Fruit fly (Drosophila melanogaster) whole organism, embryonic: Measurements from ENCODE around the gene HHEX.

Experiments
- Ada2b ChIP-seq: fragments of 200-800 bp; sonication (Bioruptor generic); IDR thresholded peaks from 2 replicates; pipeline ENCODE4 v1.3.6; 2022; ENCODE audit warnings: missing biosample characterization, missing genetic modification characterization
- Atf3 ChIP-seq: fragments of 200-800 bp; sonication (Bioruptor generic); optimal IDR thresholded peaks from 3 replicates; lab custom pipeline; 2016; ENCODE audit warnings: missing biosample characterization, missing genetic modification characterization
- CG10147 ChIP-seq: fragments of 200-800 bp; sonication (Bioruptor generic); optimal IDR thresholded peaks from 2 replicates; lab custom pipeline; 2019; ENCODE audit warnings: missing biosample characterization, mild to moderate bottlenecking, missing genetic modification characterization, moderate library complexity
- CG10267 ChIP-seq: fragments of 200-800 bp; sonication (Bioruptor generic); optimal IDR thresholded peaks from 2 replicates; lab custom pipeline; 2018; ENCODE audit warnings: missing biosample characterization, mild to moderate bottlenecking, missing genetic modification characterization, moderate library complexity
- CG10979 ChIP-seq: fragments of 200-800 bp; sonication (Bioruptor generic); optimal IDR thresholded peaks from 2 replicates; lab custom pipeline; 2018; ENCODE audit warnings: missing biosample characterization, mild to moderate bottlenecking, missing genetic modification characterization, moderate library complexity
- CG11093 ChIP-seq: fragments of 200-800 bp; sonication (Bioruptor generic); IDR thresholded peaks from 3 replicates; pipeline ENCODE4 v1.3.6; 2022; ENCODE audit warnings: missing biosample characterization, missing genetic modification characterization
- CG13424 ChIP-seq: fragments of 200-800 bp; sonication (Bioruptor generic); optimal IDR thresholded peaks from 2 replicates; lab custom pipeline; 2019; ENCODE audit warnings: missing biosample characterization, mild to moderate bottlenecking, missing genetic modification characterization, moderate library complexity
- CG14050 ChIP-seq: fragments of 200-800 bp; sonication (Bioruptor generic); IDR thresholded peaks from 3 replicates; pipeline ENCODE4 v1.3.6; 2022; ENCODE audit warnings: missing biosample characterization, missing genetic modification characterization
- CG16779 ChIP-seq: fragments of 200-800 bp; sonication (Bioruptor generic); IDR thresholded peaks from 2 replicates; pipeline ENCODE4 v1.3.6; 2022; ENCODE audit warnings: missing biosample characterization, missing genetic modification characterization
- CG17361 ChIP-seq: fragments of 200-800 bp; sonication (Bioruptor generic); IDR thresholded peaks from 3 replicates; pipeline ENCODE4 v1.3.6; 2022; ENCODE audit warnings: missing biosample characterization, missing genetic modification characterization
- CG17612 ChIP-seq: fragments of 200-800 bp; sonication (Bioruptor generic); IDR thresholded peaks from 2 replicates; pipeline ENCODE4 v1.3.6; 2022; ENCODE audit warnings: missing biosample characterization, missing genetic modification characterization
- CG2712 ChIP-seq: fragments of 200-800 bp; optimal IDR thresholded peaks from 3 replicates; lab custom pipeline; 2019; ENCODE audit warnings: missing biosample characterization, mild to moderate bottlenecking, missing genetic modification characterization, moderate library complexity
- CG33213 ChIP-seq: fragments of 200-800 bp; sonication (Bioruptor generic); optimal IDR thresholded peaks from 3 replicates; lab custom pipeline; 2016; ENCODE audit warnings: missing biosample characterization, missing genetic modification characterization
- CG3407 ChIP-seq: fragments of 200-800 bp; sonication (Bioruptor generic); optimal IDR thresholded peaks from 2 replicates; lab custom pipeline; 2018; ENCODE audit warnings: missing biosample characterization, mild to moderate bottlenecking, missing genetic modification characterization
- CG34422 ChIP-seq: fragments of 200-800 bp; sonication (Bioruptor generic); IDR thresholded peaks from 3 replicates; pipeline ENCODE4 v1.3.6; 2022; ENCODE audit warnings: missing biosample characterization, missing genetic modification characterization
- CG4424 ChIP-seq: fragments of 200-800 bp; sonication (Bioruptor generic); optimal IDR thresholded peaks from 3 replicates; lab custom pipeline; 2016; ENCODE audit warnings: missing biosample characterization, missing genetic modification characterization
- CG9609 ChIP-seq: fragments of 200-800 bp; sonication (Bioruptor generic); optimal IDR thresholded peaks from 3 replicates; lab custom pipeline; 2016; ENCODE audit warnings: missing biosample characterization, missing genetic modification characterization
- CG9876 ChIP-seq: fragments of 200-800 bp; sonication (Bioruptor generic); optimal IDR thresholded peaks from 2 replicates; lab custom pipeline; 2016; ENCODE audit warnings: missing biosample characterization, missing genetic modification characterization
- CG9932 ChIP-seq: fragments of 200-800 bp; sonication (Bioruptor generic); IDR thresholded peaks from 2 replicates; pipeline ENCODE4 v1.3.6; 2022; ENCODE audit warnings: missing biosample characterization, missing genetic modification characterization
- Dp ChIP-seq: fragments of 200-800 bp; sonication (Bioruptor generic); optimal IDR thresholded peaks from 2 replicates; lab custom pipeline; 2018; ENCODE audit warnings: missing biosample characterization, mild to moderate bottlenecking, missing genetic modification characterization, moderate library complexity
- Drgx ChIP-seq: fragments of 200-800 bp; sonication (Bioruptor generic); IDR thresholded peaks from 2 replicates; pipeline ENCODE4 v1.3.6; 2022; ENCODE audit warnings: missing biosample characterization, missing genetic modification characterization
- Elba2 ChIP-seq: fragments of 200-800 bp; sonication (Bioruptor generic); optimal IDR thresholded peaks from 3 replicates; lab custom pipeline; 2016; ENCODE audit warnings: missing biosample characterization, missing genetic modification characterization
- GATAe ChIP-seq: fragments of 200-800 bp; sonication (Bioruptor generic); conservative IDR thresholded peaks from 2 replicates; pipeline ENCODE4 v1.3.6; 2022; ENCODE audit warnings: missing biosample characterization, missing genetic modification characterization
- Hand ChIP-seq: fragments of 200-800 bp; sonication (Bioruptor generic); optimal IDR thresholded peaks from 2 replicates; lab custom pipeline; 2017; ENCODE audit warnings: mild to moderate bottlenecking, missing biosample characterization, missing genetic modification reagents, missing genetic modification characterization
- Hsf ChIP-seq: fragments of 200-800 bp; sonication (Bioruptor generic); optimal IDR thresholded peaks from 3 replicates; lab custom pipeline; 2016; ENCODE audit warnings: missing biosample characterization, missing genetic modification characterization
- Mad ChIP-seq: fragments of 200-800 bp; sonication (Bioruptor generic); optimal IDR thresholded peaks from 2 replicates; lab custom pipeline; 2016; ENCODE audit warnings: missing biosample characterization, missing genetic modification characterization
- Mes4 ChIP-seq: fragments of 200-800 bp; sonication (Bioruptor generic); optimal IDR thresholded peaks from 2 replicates; lab custom pipeline; 2016; ENCODE audit warnings: missing biosample characterization, missing genetic modification characterization
- Oaz ChIP-seq: fragments of 200-800 bp; sonication (Bioruptor generic); IDR thresholded peaks from 2 replicates; pipeline ENCODE4 v1.3.6; 2022; ENCODE audit warnings: missing biosample characterization, missing genetic modification characterization
- Ptx1 ChIP-seq: fragments of 200-800 bp; sonication (Bioruptor generic); IDR thresholded peaks from 2 replicates; pipeline ENCODE4 v1.3.6; 2022; ENCODE audit warnings: missing biosample characterization, missing genetic modification characterization
- Ravus ChIP-seq: fragments of 200-800 bp; sonication (Bioruptor generic); IDR thresholded peaks from 2 replicates; pipeline ENCODE4 v1.3.6; 2022; ENCODE audit warnings: missing biosample characterization, missing genetic modification characterization
- Rx ChIP-seq: fragments of 200-800 bp; sonication (Bioruptor generic); IDR thresholded peaks from 2 replicates; pipeline ENCODE4 v1.3.6; 2022; ENCODE audit warnings: missing biosample characterization, missing genetic modification characterization
- Side ChIP-seq: fragments of 200-800 bp; sonication (Bioruptor generic); optimal IDR thresholded peaks from 2 replicates; lab custom pipeline; 2016; ENCODE audit warnings: missing biosample characterization, missing genetic modification characterization
- Six4 ChIP-seq: fragments of 200-800 bp; sonication (Bioruptor generic); optimal IDR thresholded peaks from 2 replicates; lab custom pipeline; 2016; ENCODE audit warnings: missing biosample characterization, missing genetic modification characterization
- Vsx1 ChIP-seq: fragments of 200-800 bp; sonication (Bioruptor generic); optimal IDR thresholded peaks from 2 replicates; lab custom pipeline; 2017; ENCODE audit warnings: missing biosample characterization, mild to moderate bottlenecking, missing genetic modification characterization, missing genetic modification reagents
- bcd ChIP-seq: fragments of 200-800 bp; sonication (Bioruptor generic); optimal IDR thresholded peaks from 2 replicates; lab custom pipeline; 2017; ENCODE audit warnings: missing biosample characterization, mild to moderate bottlenecking, missing genetic modification characterization
- bsh ChIP-seq, 2 experiments: fragments of 200-800 bp; sonication (Bioruptor generic); optimal IDR thresholded peaks; 2 replicates each; lab custom pipeline; 2017 to 2018; ENCODE audit warnings: mild to moderate bottlenecking in 2 of 2, missing biosample characterization in 2 of 2, missing genetic modification characterization in 2 of 2, moderate library complexity in 1 of 2
- caup ChIP-seq: fragments of 200-800 bp; sonication (Bioruptor generic); optimal IDR thresholded peaks from 3 replicates; lab custom pipeline; 2017; ENCODE audit warnings: missing biosample characterization, mild to moderate bottlenecking, missing genetic modification characterization, moderate library complexity; ENCODE audit not compliant: severe bottlenecking
- chm ChIP-seq: fragments of 200-800 bp; sonication (Bioruptor generic); IDR thresholded peaks from 2 replicates; pipeline ENCODE4 v1.3.6; 2022; ENCODE audit warnings: missing biosample characterization, missing genetic modification characterization
- gfzf ChIP-seq: fragments of 200-800 bp; sonication (Bioruptor generic); optimal IDR thresholded peaks from 2 replicates; lab custom pipeline; 2016; ENCODE audit warnings: missing biosample characterization, mild to moderate bottlenecking, missing genetic modification characterization, moderate library complexity
- gsb-n ChIP-seq: fragments of 200-800 bp; sonication (Bioruptor generic); optimal IDR thresholded peaks from 3 replicates; lab custom pipeline; 2018; ENCODE audit warnings: missing biosample characterization, mild to moderate bottlenecking, missing genetic modification characterization
- inv ChIP-seq: fragments of 200-800 bp; sonication (Bioruptor generic); IDR thresholded peaks from 2 replicates; pipeline ENCODE4 v1.3.6; 2022; ENCODE audit warnings: missing biosample characterization, missing genetic modification characterization; ENCODE audit not compliant: partially characterized antibody
- lola ChIP-seq, 3 experiments: fragments of >200 bp in 2 of 3; fragments of 200-800 bp in 1 of 3; sonication (Bioruptor generic) in 1 of 3; optimal IDR thresholded peaks; 2 replicates each; lab custom pipeline; 2017 to 2019; ENCODE audit warnings: missing biosample characterization in 3 of 3, missing genetic modification characterization in 3 of 3, mild to moderate bottlenecking in 1 of 3, moderate library complexity in 1 of 3
- nau ChIP-seq: fragments of 200-800 bp; sonication (Bioruptor generic); optimal IDR thresholded peaks from 3 replicates; lab custom pipeline; 2017; ENCODE audit warnings: missing biosample characterization, mild to moderate bottlenecking, missing genetic modification characterization, missing genetic modification reagents
- org-1 ChIP-seq: fragments of 200-800 bp; sonication (Bioruptor generic); optimal IDR thresholded peaks from 2 replicates; lab custom pipeline; 2017; ENCODE audit warnings: missing biosample characterization, missing genetic modification characterization
- ranshi ChIP-seq: fragments of 200-800 bp; sonication (Bioruptor generic); IDR thresholded peaks from 2 replicates; pipeline ENCODE4 v1.3.6; 2022; ENCODE audit warnings: missing biosample characterization, missing genetic modification characterization
- seq ChIP-seq: fragments of 200-800 bp; sonication (Bioruptor generic); IDR thresholded peaks from 2 replicates; pipeline ENCODE4 v1.3.6; 2022; ENCODE audit warnings: missing biosample characterization, missing genetic modification characterization
- shn ChIP-seq: fragments of 200-800 bp; sonication (Bioruptor generic); optimal IDR thresholded peaks from 3 replicates; lab custom pipeline; 2016; ENCODE audit warnings: missing biosample characterization, missing genetic modification characterization
- slbo ChIP-seq: fragments of 200-800 bp; sonication (Bioruptor generic); IDR thresholded peaks from 2 replicates; pipeline ENCODE4 v1.3.6; 2022; ENCODE audit warnings: missing biosample characterization, missing genetic modification characterization
- tap ChIP-seq: fragments of 200-800 bp; optimal IDR thresholded peaks from 3 replicates; lab custom pipeline; 2019; ENCODE audit warnings: missing biosample characterization, mild to moderate bottlenecking, missing genetic modification characterization, moderate library complexity
- zen ChIP-seq: fragments of 200-800 bp; sonication (Bioruptor generic); optimal IDR thresholded peaks from 3 replicates; lab custom pipeline; 2018; ENCODE audit warnings: missing biosample characterization, mild to moderate bottlenecking, missing genetic modification characterization, moderate library complexity

Gene HHEX

DNA sequence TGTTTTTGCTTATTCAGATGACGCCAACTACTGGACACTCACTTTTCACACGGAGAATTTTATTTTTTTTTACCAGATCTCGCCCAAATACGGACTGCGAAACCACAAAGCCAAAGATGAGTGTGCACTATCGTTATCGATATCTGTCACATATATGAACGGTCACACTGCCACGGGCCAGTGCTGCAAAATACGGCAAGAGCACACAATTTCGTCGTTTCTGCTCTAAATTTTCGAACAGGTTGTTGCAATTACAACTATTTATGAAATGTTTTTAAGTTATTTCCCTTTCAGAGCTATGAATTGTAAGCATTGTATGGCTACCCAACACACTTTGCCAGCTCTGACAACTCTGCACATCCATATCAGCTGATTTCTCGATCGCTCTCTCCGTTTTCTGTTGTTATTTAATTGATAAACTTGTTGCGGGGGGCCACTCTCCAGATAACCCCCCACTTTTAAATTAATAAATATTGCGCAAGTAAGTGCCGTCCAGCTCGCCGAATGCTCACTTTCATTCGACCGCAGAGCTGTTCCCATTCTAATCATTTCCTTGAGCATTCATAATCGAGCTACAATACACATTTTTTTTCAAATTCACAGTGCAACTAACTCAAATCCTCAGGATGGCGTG, 46.7 kb upstream of the HHEX start, which contains the start of the genes slmb and CG5793 (continued):
- TF ChIP-seq CG9876 = peak; percentile 35
- TF ChIP-seq CG16779 (GFP tag; lab: Robert Waterston, UW) = no peak
- peak; percentile 42 for TF ChIP-seq caup (GFP tag; lab: Kevin White, UChicago)
- TF ChIP-seq CG9932 = peak; percentile 74
- peak; percentile 52 for TF ChIP-seq Dp
- 0 out of 2 replicates have a peak, but pooled peaks have one; percentile 26 for TF ChIP-seq Ptx1 (GFP tag; lab: Robert Waterston, UW)
- no peak for TF ChIP-seq org-1 (GFP tag; lab: Kevin White, UChicago)
- no peak for TF ChIP-seq lola (GFP tag; optimal IDR thresholded peaks at IDR 0.05; lab: Kevin White, UChicago)
- TF ChIP-seq CG33213 = peak; percentile 48
- TF ChIP-seq Oaz (GFP tag; lab: Robert Waterston, UW) = no peak
- TF ChIP-seq Vsx1 (GFP tag; lab: Kevin White, UChicago) = no peak
- no peak for TF ChIP-seq Elba2 (GFP tag; lab: Kevin White, UChicago)
- peak; percentile 85 for TF ChIP-seq gfzf (GFP tag; lab: Kevin White, UChicago)
- TF ChIP-seq CG34422 (GFP tag; lab: Robert Waterston, UW) = no peak
- peak; percentile 35 for TF ChIP-seq Hsf (GFP tag; lab: Kevin White, UChicago)
- TF ChIP-seq Ravus (GFP tag; lab: Robert Waterston, UW) = no peak
- no peak for TF ChIP-seq nau
- peak; percentile 25 for TF ChIP-seq Mad (GFP tag; lab: Kevin White, UChicago)
- peak; percentile 56 for TF ChIP-seq Side
- peak; percentile 53 for TF ChIP-seq bcd (GFP tag; lab: Kevin White, UChicago)
- TF ChIP-seq CG17612 (GFP tag; lab: Robert Waterston, UW) = no peak
- TF ChIP-seq CG3407 = no peak
- peak; percentile 57 for TF ChIP-seq Atf3 (GFP tag; lab: Kevin White, UChicago)
- peak; percentile 15 for TF ChIP-seq Hand (GFP tag; lab: Kevin White, UChicago)
- 0 out of 2 replicates have a peak, but pooled peaks have one; percentile 8 for TF ChIP-seq Rx (GFP tag; lab: Robert Waterston, UW)
- TF ChIP-seq zen (tag; lab: Kevin White, UChicago) = peak; percentile 30
- peak; percentile 25 for TF ChIP-seq gsb-n (tag; lab: Kevin White, UChicago)
- peak; percentile 72 for TF ChIP-seq shn (GFP tag; lab: Kevin White, UChicago)
- peak in 1 of 2 experiments; percentile 27 for TF ChIP-seq bsh (GFP tag; optimal IDR thresholded peaks at IDR 0.05; lab: Kevin White, UChicago)
- TF ChIP-seq CG13424 (tag; lab: Kevin White, UChicago) = peak; percentile 30
- peak; percentile 60 for TF ChIP-seq slbo
- no peak for TF ChIP-seq tap (tag; lab: Kevin White, UChicago)
- TF ChIP-seq GATAe (GFP tag; lab: Robert Waterston, UW) = peak; percentile 62; the same call in 1 of the 2 replicates
- no peak for TF ChIP-seq CG10147 (GFP tag; lab: Kevin White, UChicago)
- no peak for TF ChIP-seq CG11093 (GFP tag; lab: Robert Waterston, UW)
- TF ChIP-seq CG10979 (tag; lab: Kevin White, UChicago) = no peak
- no peak for TF ChIP-seq Drgx (GFP tag; lab: Robert Waterston, UW)
- TF ChIP-seq Ada2b (GFP tag; lab: Robert Waterston, UW) = no peak
- TF ChIP-seq CG14050 = no peak
- peak; percentile 28 for TF ChIP-seq CG2712 (tag; lab: Kevin White, UChicago)
- peak; percentile 56 for TF ChIP-seq CG4424 (GFP tag; lab: Kevin White, UChicago)
- peak; percentile 23; the same call in 1 of the 3 replicates for TF ChIP-seq CG17361 (GFP tag; lab: Robert Waterston, UW)
- TF ChIP-seq Mes4 (GFP tag; lab: Kevin White, UChicago) = peak; percentile 23
- TF ChIP-seq CG10267 = peak; percentile 94
- no peak for TF ChIP-seq ranshi (GFP tag; lab: Robert Waterston, UW)
- no peak for TF ChIP-seq chm (GFP tag; lab: Robert Waterston, UW)
- no peak for TF ChIP-seq seq (GFP tag; lab: Robert Waterston, UW)
- TF ChIP-seq inv (GFP tag; lab: Robert Waterston, UW) = peak; percentile 54
- peak; percentile 11 for TF ChIP-seq Six4 (GFP tag; lab: Kevin White, UChicago)
- TF ChIP-seq CG9609 (GFP tag; lab: Kevin White, UChicago) = peak; percentile 43
